Worm (Caenorhabditis elegans) whole organism, midembryonic: ENCODE measurements around the gene lgc-49.

Source experiments
- flt-1 ChIP-seq: fragments of 200-800 bp; sonication (Bioruptor generic); IDR thresholded peaks from 2 replicates; pipeline ENCODE4 v1.3.6; 2022; ENCODE audit warnings: missing genetic modification characterization, missing compliant biosample characterization
- klf-2 ChIP-seq: fragments of 200-800 bp; sonication (Bioruptor generic); conservative IDR thresholded peaks from 2 replicates; pipeline ENCODE4 v1.3.6; 2022; ENCODE audit warnings: missing genetic modification reagents, missing genetic modification characterization, missing compliant biosample characterization
- med-1 ChIP-seq: sonication (generic microtip); optimal IDR thresholded peaks from 2 replicates; lab custom pipeline; 2017; ENCODE audit warnings: missing genetic modification characterization, mild to moderate bottlenecking, missing compliant biosample characterization, antibody characterized with exemption, missing genetic modification reagents; ENCODE audit not compliant: insufficient read depth

DNA sequence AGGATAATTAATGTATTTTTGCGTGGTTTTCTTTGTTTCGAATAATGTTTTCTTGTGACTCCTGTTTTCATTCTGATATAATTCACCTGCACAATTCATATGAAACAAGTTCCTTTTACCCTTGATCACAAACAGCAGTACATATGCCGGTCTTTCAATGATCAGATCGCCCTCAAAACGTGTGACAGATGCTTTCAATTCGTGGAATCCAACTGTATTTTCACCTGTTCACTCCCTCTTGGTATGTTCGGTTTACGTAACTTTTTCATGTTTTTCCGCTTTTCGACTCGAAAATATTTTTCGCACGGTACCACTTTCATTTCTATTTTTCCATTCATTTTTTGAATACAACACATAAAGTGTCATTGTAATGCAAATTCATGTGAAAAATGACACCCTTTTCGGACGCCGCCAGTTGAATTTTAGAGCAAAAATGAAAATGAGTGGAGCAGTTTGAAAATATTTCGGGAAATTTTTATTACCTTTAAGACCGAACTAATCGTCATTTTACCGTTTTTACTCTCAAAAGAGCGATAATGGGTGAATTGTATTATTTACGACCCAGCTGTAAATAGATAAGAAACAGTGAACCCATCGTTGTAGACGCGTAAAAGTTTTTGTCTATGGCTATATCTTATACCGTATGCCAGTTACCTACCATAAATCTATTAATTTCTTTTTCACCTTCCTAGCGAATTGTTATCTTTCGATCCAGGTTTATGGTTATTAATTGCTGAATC is 10.9 kb downstream of the lgc-49 start, which contains the start of gene K10D6.4:
- TF ChIP-seq flt-1 = no peak
- no peak for TF ChIP-seq klf-2 (GFP tag; lab: Robert Waterston, UW)
- TF ChIP-seq med-1 (GFP tag; lab: Kevin White, UChicago) = no peak
